Fruit fly (Drosophila melanogaster) whole organism, embryonic: ENCODE data around the gene Tctp.

Source experiments
- Awh ChIP-seq: fragments of 200-800 bp; sonication (Bioruptor generic); IDR thresholded peaks from 2 replicates; pipeline ENCODE4, ENCODE4 v1.3.6; 2022; ENCODE audit warnings: missing biosample characterization, missing genetic modification characterization
- B-H1 ChIP-seq: fragments of 200-800 bp; sonication (Bioruptor generic); IDR thresholded peaks from 3 replicates; pipeline ENCODE4 v1.3.6; 2022; ENCODE audit warnings: missing biosample characterization, missing genetic modification characterization
- B-H2 ChIP-seq: fragments of 200-800 bp; sonication (Bioruptor generic); optimal IDR thresholded peaks from 2 replicates; lab custom pipeline; 2018; ENCODE audit warnings: missing biosample characterization, mild to moderate bottlenecking, missing genetic modification characterization
- BEAF-32 ChIP-seq: fragments of 200-800 bp; sonication (Bioruptor generic); optimal IDR thresholded peaks from 3 replicates; lab custom pipeline; 2017; ENCODE audit warnings: missing biosample characterization, missing genetic modification characterization, mild to moderate bottlenecking, moderate library complexity, missing genetic modification reagents
- CG1024 ChIP-seq: fragments of 200-800 bp; sonication (Bioruptor generic); IDR thresholded peaks from 2 replicates; pipeline ENCODE4 v1.3.6; 2022; ENCODE audit warnings: missing biosample characterization, missing genetic modification characterization
- CG11398 ChIP-seq: fragments of 200-800 bp; sonication (Bioruptor generic); optimal IDR thresholded peaks from 2 replicates; lab custom pipeline; 2016; ENCODE audit warnings: missing biosample characterization, missing genetic modification characterization
- CG12299 ChIP-seq: fragments of 200-800 bp; sonication (Bioruptor generic); optimal IDR thresholded peaks from 2 replicates; lab custom pipeline; 2018; ENCODE audit warnings: missing biosample characterization, mild to moderate bottlenecking, missing genetic modification characterization
- CG13624 ChIP-seq: fragments of 200-800 bp; sonication (Bioruptor generic); optimal IDR thresholded peaks from 2 replicates; lab custom pipeline; 2016; ENCODE audit warnings: missing biosample characterization, missing genetic modification characterization
- CG13775 ChIP-seq: fragments of 200-800 bp; sonication (Bioruptor generic); optimal IDR thresholded peaks from 3 replicates; lab custom pipeline; 2017; ENCODE audit warnings: missing biosample characterization, mild to moderate bottlenecking, missing genetic modification characterization
- CG17361 ChIP-seq: fragments of 200-800 bp; sonication (Bioruptor generic); IDR thresholded peaks from 3 replicates; pipeline ENCODE4 v1.3.6; 2022; ENCODE audit warnings: missing biosample characterization, missing genetic modification characterization
- CG17568 ChIP-seq: fragments of 200-800 bp; sonication (Bioruptor generic); optimal IDR thresholded peaks from 2 replicates; lab custom pipeline; 2018; ENCODE audit warnings: missing biosample characterization, mild to moderate bottlenecking, missing genetic modification characterization, moderate library complexity
- CG18599 ChIP-seq: fragments of 200-800 bp; sonication (Bioruptor generic); optimal IDR thresholded peaks from 3 replicates; lab custom pipeline; 2017; ENCODE audit warnings: missing biosample characterization, missing genetic modification characterization, mild to moderate bottlenecking, moderate library complexity, missing genetic modification reagents
- CG18764 ChIP-seq: fragments of 200-800 bp; sonication (Bioruptor generic); optimal IDR thresholded peaks from 3 replicates; lab custom pipeline; 2016; ENCODE audit warnings: missing biosample characterization, missing genetic modification characterization
- CG2712 ChIP-seq: fragments of 200-800 bp; optimal IDR thresholded peaks from 3 replicates; lab custom pipeline; 2019; ENCODE audit warnings: missing biosample characterization, mild to moderate bottlenecking, missing genetic modification characterization, moderate library complexity
- CG2889 ChIP-seq: fragments of 200-800 bp; sonication (Bioruptor generic); IDR thresholded peaks from 3 replicates; pipeline ENCODE4 v1.3.6; 2022; ENCODE audit warnings: missing biosample characterization, missing genetic modification characterization
- CG4404 ChIP-seq: fragments of 200-800 bp; sonication (Bioruptor generic); IDR thresholded peaks from 2 replicates; pipeline ENCODE4 v1.3.6; 2022; ENCODE audit warnings: missing biosample characterization, missing genetic modification characterization
- CG6765 ChIP-seq: fragments of 200-800 bp; sonication (Bioruptor generic); optimal IDR thresholded peaks from 3 replicates; lab custom pipeline; 2017; ENCODE audit warnings: missing biosample characterization, mild to moderate bottlenecking, missing genetic modification characterization
- CG6791 ChIP-seq: fragments of 200-800 bp; sonication (Bioruptor generic); IDR thresholded peaks from 3 replicates; pipeline ENCODE4 v1.3.6; 2022; ENCODE audit warnings: missing biosample characterization, missing genetic modification characterization; ENCODE audit not compliant: partially characterized antibody
- CG7745 ChIP-seq: fragments of 200-800 bp; sonication (Bioruptor generic); optimal IDR thresholded peaks from 2 replicates; lab custom pipeline; 2018; ENCODE audit warnings: missing biosample characterization, mild to moderate bottlenecking, missing genetic modification characterization, moderate library complexity
- CG8290 ChIP-seq, 3 experiments: fragments of 200-800 bp; sonication (Bioruptor generic); optimal IDR thresholded peaks; 2 replicates each; lab custom pipeline; 2016 to 2019; ENCODE audit warnings: missing biosample characterization in 3 of 3, missing genetic modification characterization in 3 of 3, mild to moderate bottlenecking in 2 of 3, moderate library complexity in 1 of 3
- CG9727 ChIP-seq: fragments of 200-800 bp; sonication (Bioruptor generic); optimal IDR thresholded peaks from 3 replicates; lab custom pipeline; 2017; ENCODE audit warnings: missing biosample characterization, mild to moderate bottlenecking, missing genetic modification characterization
- D19B ChIP-seq: fragments of 200-800 bp; sonication (Bioruptor generic); optimal IDR thresholded peaks from 2 replicates; lab custom pipeline; 2017; ENCODE audit warnings: missing biosample characterization, mild to moderate bottlenecking, missing genetic modification characterization
- Doc2 ChIP-seq: fragments of 200-800 bp; sonication (Bioruptor generic); IDR thresholded peaks from 2 replicates; pipeline ENCODE4 v1.3.6; 2022; ENCODE audit warnings: missing biosample characterization, missing genetic modification characterization
- Dp ChIP-seq: fragments of 200-800 bp; sonication (Bioruptor generic); optimal IDR thresholded peaks from 2 replicates; lab custom pipeline; 2018; ENCODE audit warnings: missing biosample characterization, mild to moderate bottlenecking, missing genetic modification characterization, moderate library complexity
- Hand ChIP-seq: fragments of 200-800 bp; sonication (Bioruptor generic); optimal IDR thresholded peaks from 2 replicates; lab custom pipeline; 2017; ENCODE audit warnings: mild to moderate bottlenecking, missing biosample characterization, missing genetic modification reagents, missing genetic modification characterization
- NC2α ChIP-seq: fragments of 200-800 bp; sonication (Bioruptor generic); optimal IDR thresholded peaks from 2 replicates; lab custom pipeline; 2016; ENCODE audit warnings: missing biosample characterization, missing genetic modification characterization
- Oli ChIP-seq: fragments of 200-800 bp; sonication (Bioruptor generic); optimal IDR thresholded peaks from 2 replicates; lab custom pipeline; 2018; ENCODE audit warnings: missing biosample characterization, mild to moderate bottlenecking, missing genetic modification characterization, moderate library complexity
- Ravus ChIP-seq: fragments of 200-800 bp; sonication (Bioruptor generic); IDR thresholded peaks from 2 replicates; pipeline ENCODE4 v1.3.6; 2022; ENCODE audit warnings: missing biosample characterization, missing genetic modification characterization
- Sin3A ChIP-seq: fragments of >200 bp; optimal IDR thresholded peaks from 2 replicates; lab custom pipeline; 2018
- Stat92E ChIP-seq, 3 experiments: fragments of >200 bp in 2 of 3; fragments of 200-800 bp in 1 of 3; sonication (Bioruptor generic) in 1 of 3; optimal IDR thresholded peaks; 2 replicates each; lab custom pipeline; 2017 to 2019; ENCODE audit warnings: missing biosample characterization in 3 of 3, missing genetic modification characterization in 3 of 3, mild to moderate bottlenecking in 1 of 3, moderate library complexity in 1 of 3
- TFAM ChIP-seq: fragments of 200-800 bp; sonication (Bioruptor generic); optimal IDR thresholded peaks from 2 replicates; lab custom pipeline; 2017; ENCODE audit warnings: missing biosample characterization, missing genetic modification characterization, inconsistent platforms
- ash1 ChIP-seq: fragments of 200-800 bp; sonication (Bioruptor generic); optimal IDR thresholded peaks from 2 replicates; lab custom pipeline; 2018; ENCODE audit warnings: missing biosample characterization, mild to moderate bottlenecking, missing genetic modification characterization
- chif ChIP-seq, 2 experiments: fragments of 200-800 bp; sonication (Bioruptor generic); optimal IDR thresholded peaks; 3 replicates each; lab custom pipeline; 2016; ENCODE audit warnings: missing biosample characterization in 2 of 2, missing genetic modification characterization in 2 of 2
- cwo ChIP-seq: fragments of 200-800 bp; sonication (Bioruptor generic); optimal IDR thresholded peaks from 3 replicates; lab custom pipeline; 2017; ENCODE audit warnings: missing biosample characterization, missing genetic modification characterization, mild to moderate bottlenecking, moderate library complexity, missing genetic modification reagents
- da ChIP-seq: fragments of 200-800 bp; sonication (Bioruptor generic); optimal IDR thresholded peaks from 2 replicates; lab custom pipeline; 2016; ENCODE audit warnings: missing biosample characterization, missing genetic modification characterization
- danr ChIP-seq: fragments of 200-800 bp; sonication (Bioruptor generic); IDR thresholded peaks from 2 replicates; pipeline ENCODE4 v1.3.6; 2022; ENCODE audit warnings: missing biosample characterization, missing genetic modification characterization
- emc ChIP-seq: fragments of 200-800 bp; sonication (Bioruptor generic); optimal IDR thresholded peaks from 2 replicates; lab custom pipeline; 2016; ENCODE audit warnings: missing biosample characterization, missing genetic modification characterization
- ems ChIP-seq: fragments of 200-800 bp; sonication (Bioruptor generic); optimal IDR thresholded peaks from 3 replicates; lab custom pipeline; 2016; ENCODE audit warnings: missing biosample characterization, missing genetic modification characterization
- ewg ChIP-seq: fragments of 200-800 bp; sonication (Bioruptor generic); optimal IDR thresholded peaks from 3 replicates; lab custom pipeline; 2017; ENCODE audit warnings: mild to moderate bottlenecking, missing biosample characterization, missing genetic modification reagents, missing genetic modification characterization
- fd102C ChIP-seq: fragments of 200-800 bp; sonication (Bioruptor generic); optimal IDR thresholded peaks from 2 replicates; lab custom pipeline; 2018; ENCODE audit warnings: missing biosample characterization, mild to moderate bottlenecking, missing genetic modification characterization, moderate library complexity
- grn ChIP-seq: fragments of 200-800 bp; sonication (Bioruptor generic); optimal IDR thresholded peaks from 3 replicates; lab custom pipeline; 2017; ENCODE audit warnings: missing biosample characterization, missing genetic modification characterization
- klu ChIP-seq: fragments of 200-800 bp; sonication (Bioruptor generic); IDR thresholded peaks from 2 replicates; pipeline ENCODE4 v1.3.6; 2022; ENCODE audit warnings: missing biosample characterization, missing genetic modification characterization
- kni ChIP-seq: fragments of 200-800 bp; sonication (Bioruptor generic); optimal IDR thresholded peaks from 3 replicates; lab custom pipeline; 2017; ENCODE audit warnings: mild to moderate bottlenecking, missing biosample characterization, missing genetic modification reagents, missing genetic modification characterization
- knrl ChIP-seq: fragments of 200-800 bp; sonication (Bioruptor generic); IDR thresholded peaks from 3 replicates; pipeline ENCODE4 v1.3.6; 2022; ENCODE audit warnings: missing biosample characterization, missing genetic modification characterization; ENCODE audit not compliant: partially characterized antibody
- luna ChIP-seq: fragments of 200-800 bp; sonication (Bioruptor generic); optimal IDR thresholded peaks from 2 replicates; lab custom pipeline; 2016; ENCODE audit warnings: missing biosample characterization, missing genetic modification characterization
- oc ChIP-seq: fragments of 200-800 bp; sonication (Bioruptor generic); optimal IDR thresholded peaks from 2 replicates; lab custom pipeline; 2018; ENCODE audit warnings: missing biosample characterization, mild to moderate bottlenecking, missing genetic modification characterization, moderate library complexity
- shn ChIP-seq: fragments of 200-800 bp; sonication (Bioruptor generic); optimal IDR thresholded peaks from 3 replicates; lab custom pipeline; 2016; ENCODE audit warnings: missing biosample characterization, missing genetic modification characterization
- sqz ChIP-seq: fragments of 200-800 bp; sonication (Bioruptor generic); optimal IDR thresholded peaks from 3 replicates; lab custom pipeline; 2018; ENCODE audit warnings: missing biosample characterization, mild to moderate bottlenecking, missing genetic modification characterization
- vvl ChIP-seq: fragments of 200-800 bp; sonication (Bioruptor generic); IDR thresholded peaks from 2 replicates; pipeline ENCODE4 v1.3.6; 2022; ENCODE audit warnings: missing biosample characterization, missing genetic modification characterization
- wdn ChIP-seq: fragments of 200-800 bp; sonication (Bioruptor generic); IDR thresholded peaks from 2 replicates; pipeline ENCODE4 v1.3.6; 2022; ENCODE audit warnings: missing biosample characterization, missing genetic modification characterization
- z ChIP-seq: fragments of 200-800 bp; sonication (Bioruptor generic); IDR thresholded peaks from 3 replicates; pipeline ENCODE4 v1.3.6; 2022; ENCODE audit warnings: missing biosample characterization, missing genetic modification characterization

Gene Tctp

DNA sequence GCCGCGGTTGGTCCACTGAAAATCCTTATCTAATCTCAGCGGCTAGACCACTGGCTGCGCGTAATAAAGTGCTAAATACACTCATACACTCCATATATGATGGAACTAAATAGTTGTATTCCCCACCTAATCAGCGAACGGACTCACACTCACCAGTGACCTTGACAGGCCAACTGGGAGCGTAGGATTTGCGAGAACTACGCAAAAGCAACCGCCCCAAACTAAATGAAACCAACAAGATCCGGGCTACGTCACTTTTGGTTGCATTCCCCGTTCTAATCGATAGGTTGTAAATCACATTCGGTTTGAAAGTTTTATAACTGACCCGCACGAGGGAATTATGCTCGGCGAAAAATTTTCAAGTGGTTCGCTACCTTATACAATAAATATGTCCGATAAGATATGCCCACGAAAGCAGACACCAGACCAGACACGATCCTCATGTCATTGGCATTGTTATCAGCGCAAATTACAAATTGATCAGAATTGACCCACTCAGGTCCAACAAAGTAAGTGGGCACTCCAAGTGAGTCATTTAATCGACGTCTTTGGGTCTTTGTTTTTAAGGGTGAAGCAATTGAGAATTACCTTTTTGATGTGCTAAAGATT lies 10.7 kb upstream of the Tctp start (continued):
- TF ChIP-seq CG17568 (GFP tag; lab: Kevin White, UChicago): no peak
- TF ChIP-seq luna: no peak
- no peak for TF ChIP-seq Oli (tag; lab: Kevin White, UChicago)
- TF ChIP-seq CG6765 (GFP tag; lab: Kevin White, UChicago): peak; percentile 12
- TF ChIP-seq Stat92E (GFP tag; optimal IDR thresholded peaks at IDR 0.05; lab: Kevin White, UChicago): no peak
- no peak for TF ChIP-seq Awh (GFP tag; lab: Robert Waterston, UW)
- TF ChIP-seq CG8290 (GFP tag; optimal IDR thresholded peaks at IDR 0.05; lab: Kevin White, UChicago): no peak
- TF ChIP-seq CG8290 (tag; optimal IDR thresholded peaks at IDR 0.05; lab: Kevin White, UChicago): no peak
- no peak for TF ChIP-seq shn (GFP tag; lab: Kevin White, UChicago)
- no peak for TF ChIP-seq klu (GFP tag; lab: Robert Waterston, UW)
- no peak for TF ChIP-seq emc (GFP tag; lab: Kevin White, UChicago)
- TF ChIP-seq Doc2 (GFP tag; lab: Robert Waterston, UW): no peak
- no peak for TF ChIP-seq Hand
- no peak for TF ChIP-seq knrl (GFP tag; lab: Robert Waterston, UW)
- no peak for TF ChIP-seq da (GFP tag; lab: Kevin White, UChicago)
- TF ChIP-seq kni (GFP tag; lab: Kevin White, UChicago): no peak
- TF ChIP-seq Ravus (GFP tag; lab: Robert Waterston, UW): no peak
- no peak for TF ChIP-seq sqz
- TF ChIP-seq Sin3A (lab: Kevin White, UChicago): no peak
- TF ChIP-seq TFAM (GFP tag; lab: Kevin White, UChicago): no peak
- no peak for TF ChIP-seq CG9727 (GFP tag; lab: Kevin White, UChicago)
- TF ChIP-seq CG2889: no peak
- TF ChIP-seq B-H2 (GFP tag; lab: Kevin White, UChicago): no peak
- no peak for TF ChIP-seq CG12299 (tag; lab: Kevin White, UChicago)
- no peak for TF ChIP-seq oc (tag; lab: Kevin White, UChicago)
- TF ChIP-seq CG1024 (GFP tag; lab: Robert Waterston, UW): no peak
- no peak for TF ChIP-seq NC2α (GFP tag; lab: Kevin White, UChicago)
- TF ChIP-seq wdn (GFP tag; lab: Robert Waterston, UW): no peak
- TF ChIP-seq CG18764 (GFP tag; lab: Kevin White, UChicago): no peak
- no peak for TF ChIP-seq CG17361 (GFP tag; lab: Robert Waterston, UW)
- peak; percentile 87 for TF ChIP-seq grn (GFP tag; lab: Kevin White, UChicago)
- no peak for TF ChIP-seq B-H1 (GFP tag; lab: Robert Waterston, UW)
- TF ChIP-seq vvl (GFP tag; lab: Robert Waterston, UW): no peak
- TF ChIP-seq Dp (GFP tag; lab: Kevin White, UChicago): no peak
- no peak for TF ChIP-seq fd102C (GFP tag; lab: Kevin White, UChicago)
- no peak for TF ChIP-seq CG4404 (GFP tag; lab: Robert Waterston, UW)
- no peak for TF ChIP-seq CG13775 (GFP tag; lab: Kevin White, UChicago)
- TF ChIP-seq CG6791 (GFP tag; lab: Robert Waterston, UW): no peak
- TF ChIP-seq ems: no peak
- peak; percentile 86 for TF ChIP-seq cwo (GFP tag; lab: Kevin White, UChicago)
- no peak for TF ChIP-seq danr (GFP tag; lab: Robert Waterston, UW)
- no peak for TF ChIP-seq CG18599 (GFP tag; lab: Kevin White, UChicago)
- no peak for TF ChIP-seq CG11398 (GFP tag; lab: Kevin White, UChicago)
- TF ChIP-seq z (GFP tag; lab: Robert Waterston, UW): no peak
- TF ChIP-seq BEAF-32: no peak
- TF ChIP-seq CG13624: no peak
- TF ChIP-seq ash1 (GFP tag; lab: Kevin White, UChicago): no peak
- no peak for TF ChIP-seq chif (GFP tag; optimal IDR thresholded peaks at IDR 0.05; lab: Kevin White, UChicago)
- TF ChIP-seq D19B (GFP tag; lab: Kevin White, UChicago): no peak
- TF ChIP-seq ewg (GFP tag; lab: Kevin White, UChicago): no peak
- peak; percentile 29 for TF ChIP-seq CG7745 (tag; lab: Kevin White, UChicago)
- TF ChIP-seq CG2712 (tag; lab: Kevin White, UChicago): no peak
